Fruit fly (Drosophila melanogaster) whole organism, larva: ENCODE results near the gene CG1927.

Experiments used
- noc ChIP-seq: fragments of 200-800 bp; sonication (Bioruptor generic); optimal IDR thresholded peaks from 3 replicates; lab custom pipeline; 2019; ENCODE audit warnings: missing biosample characterization, mild to moderate bottlenecking, missing genetic modification characterization, moderate library complexity

Gene CG1927

dm6 chr3L:1939983-1940504 is 29.8 kb downstream of the CG1927 start:
- no peak for TF ChIP-seq noc (tag; lab: Kevin White, UChicago)

dm6 chr3L:1938767-1939166 is 31.1 kb downstream of the CG1927 start, which contains the start of the genes CG46523 and CG5687:
TSS of gene CG46523 (minus strand) at chr3L:1939103.
TSS of gene CG5687 (minus strand) at chr3L:1939103.
- TF ChIP-seq noc (tag; lab: Kevin White, UChicago), result no peak

- no peak for TF ChIP-seq noc (tag; lab: Kevin White, UChicago)
Observed at dm6 chr3L:1937469-1937868, 32.4 kb downstream of the CG1927 start.

dm6 chr3L:1928959-1929358 is 40.9 kb downstream of the CG1927 start:
- TF ChIP-seq noc (tag; lab: Kevin White, UChicago), result no peak

dm6 chr3L:1920943-1921342 is 48.9 kb downstream of the CG1927 start, which contains the start of gene Dbx:
TSS of gene Dbx (plus strand) at chr3L:1921307.
- no peak for TF ChIP-seq noc (tag; lab: Kevin White, UChicago)

dm6 chr3L:1920051-1920450 is 49.8 kb downstream of the CG1927 start:
- TF ChIP-seq noc (tag; lab: Kevin White, UChicago), result no peak
